Worm (Caenorhabditis elegans): ENCODE results near the gene tut-1.

Gene tut-1

DNA sequence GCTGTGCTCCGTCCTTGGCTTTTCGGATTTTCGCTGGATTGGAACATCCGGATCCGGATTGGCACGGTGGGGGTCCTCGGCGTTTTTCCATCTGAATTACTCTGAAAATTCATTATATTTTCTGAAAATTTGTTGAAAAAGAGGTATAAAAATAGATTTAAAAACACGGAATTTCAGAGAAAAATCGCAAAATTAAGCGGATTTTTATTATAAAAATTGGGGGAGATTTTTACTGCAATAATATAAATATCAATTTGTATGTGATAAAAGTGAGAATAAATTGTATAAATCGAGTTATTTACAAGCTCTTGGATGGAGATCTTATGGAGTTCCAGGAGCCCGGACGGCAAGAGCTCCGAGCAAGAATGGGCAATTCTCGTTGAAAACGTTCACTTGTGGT lies at the start of gene tut-1:
Gene tut-1, minus strand, starts transcription at position 101 of the 400 bp plus-strand sequence.
- TF ChIP-seq dao-5 (tag; optimal IDR thresholded peaks at IDR 0.05) (no peak), him-1 (tag; optimal IDR thresholded peaks at IDR 0.05) (no peak), W03F9.2 (tag; optimal IDR thresholded peaks at IDR 0.05) (no peak)

DNA sequence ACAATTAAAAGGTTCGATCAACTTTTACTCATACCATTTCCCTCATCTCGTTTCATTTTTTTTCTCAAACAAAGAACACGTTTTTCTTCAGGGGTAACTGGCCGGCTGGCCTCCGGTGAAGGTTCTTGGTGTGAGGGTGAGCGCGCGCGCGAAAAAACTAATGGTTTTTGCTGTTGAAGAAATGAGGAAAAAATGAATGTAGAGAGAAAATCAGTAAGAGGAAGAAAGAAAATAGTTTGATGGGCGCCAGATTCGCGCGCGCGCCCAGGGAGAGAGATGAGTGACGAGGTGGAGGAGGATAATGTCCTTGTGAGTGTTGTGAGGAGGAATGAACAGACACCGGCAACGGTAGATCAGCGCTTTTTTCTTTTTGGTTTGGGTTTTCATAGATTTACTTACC lies 49.5 kb upstream of the tut-1 start:
- TF ChIP-seq W03F9.2 (tag; optimal IDR thresholded peaks at IDR 0.05) = no peak

DNA sequence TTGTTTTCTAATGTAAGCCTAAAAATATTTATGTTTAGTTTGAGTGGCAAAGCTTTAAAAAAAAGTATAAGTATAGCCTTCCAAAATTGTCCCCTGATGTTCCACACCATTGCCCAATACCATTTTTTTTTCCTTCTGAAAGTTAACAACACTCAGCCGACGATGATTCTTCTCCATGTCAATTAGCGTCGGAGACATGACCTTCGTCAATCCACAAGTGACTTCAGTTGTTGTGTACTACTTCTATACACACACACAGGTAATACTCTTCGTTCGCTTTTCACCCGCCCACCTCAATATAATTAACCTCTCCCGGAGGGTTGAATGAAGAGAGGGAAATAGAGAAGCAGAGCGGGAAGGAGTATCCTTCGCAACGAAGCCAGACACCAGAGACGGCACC lies 43.3 kb upstream of the tut-1 start, which contains the start of gene cutl-24:
Gene cutl-24, plus strand, starts transcription at position 301 of the 400 bp plus-strand sequence.
- TF ChIP-seq dao-5 (tag; optimal IDR thresholded peaks at IDR 0.05) = no peak
- no peak for TF ChIP-seq him-1 (tag; optimal IDR thresholded peaks at IDR 0.05)
- no peak for TF ChIP-seq W03F9.2 (tag; optimal IDR thresholded peaks at IDR 0.05)

DNA sequence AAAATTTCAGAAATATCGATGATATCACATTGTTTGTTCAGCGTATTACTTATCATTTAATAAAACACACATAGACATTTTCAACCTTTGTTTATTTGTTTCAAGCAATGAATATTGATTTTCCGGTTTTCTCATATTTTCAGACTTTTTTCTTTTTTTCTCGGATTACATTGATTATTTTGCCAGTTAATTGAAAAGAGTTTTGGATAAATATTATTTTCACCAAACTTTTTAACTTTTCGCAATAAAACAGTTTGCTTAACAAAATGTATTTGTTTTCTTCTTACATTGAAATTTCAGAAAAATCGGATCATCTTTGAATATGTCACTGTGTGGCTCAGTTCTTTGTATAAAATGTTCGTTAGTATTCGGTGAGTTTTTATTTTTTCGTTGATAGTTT lies 41.0 kb upstream of the tut-1 start, which contains the start of gene Y38C1AA.6:
Gene Y38C1AA.6, plus strand, starts transcription at position 301 of the 400 bp plus-strand sequence.
- TF ChIP-seq him-1 (tag; optimal IDR thresholded peaks at IDR 0.05) = no peak
- TF ChIP-seq dao-5 (tag; optimal IDR thresholded peaks at IDR 0.05) = no peak
- no peak for TF ChIP-seq W03F9.2 (tag; optimal IDR thresholded peaks at IDR 0.05)

DNA sequence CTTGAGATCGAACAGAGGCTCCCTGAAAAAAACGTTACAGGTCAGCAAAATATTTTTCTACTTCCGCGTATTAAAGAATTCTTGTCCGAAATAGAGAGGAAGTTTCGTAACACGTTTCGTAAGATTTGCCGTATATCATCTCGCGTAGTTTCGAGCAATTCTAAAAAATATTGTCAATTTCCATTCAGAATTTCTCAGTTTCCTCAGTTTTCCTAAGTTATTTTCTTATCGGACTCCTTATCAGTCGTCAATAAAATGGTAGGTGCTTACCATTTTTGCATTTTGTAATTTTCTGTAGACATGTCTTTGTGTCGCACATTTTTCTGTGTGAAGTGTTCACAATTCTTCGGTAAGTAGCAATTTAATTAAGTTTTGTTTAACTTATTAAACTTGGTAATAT lies 38.4 kb upstream of the tut-1 start, which contains the start of gene Y38C1AA.19:
Gene Y38C1AA.19, plus strand, starts transcription at position 301 of the 400 bp plus-strand sequence.
- no peak for TF ChIP-seq him-1 (tag; optimal IDR thresholded peaks at IDR 0.05)
- TF ChIP-seq W03F9.2 (tag; optimal IDR thresholded peaks at IDR 0.05) = no peak
- no peak for TF ChIP-seq dao-5 (tag; optimal IDR thresholded peaks at IDR 0.05)

DNA sequence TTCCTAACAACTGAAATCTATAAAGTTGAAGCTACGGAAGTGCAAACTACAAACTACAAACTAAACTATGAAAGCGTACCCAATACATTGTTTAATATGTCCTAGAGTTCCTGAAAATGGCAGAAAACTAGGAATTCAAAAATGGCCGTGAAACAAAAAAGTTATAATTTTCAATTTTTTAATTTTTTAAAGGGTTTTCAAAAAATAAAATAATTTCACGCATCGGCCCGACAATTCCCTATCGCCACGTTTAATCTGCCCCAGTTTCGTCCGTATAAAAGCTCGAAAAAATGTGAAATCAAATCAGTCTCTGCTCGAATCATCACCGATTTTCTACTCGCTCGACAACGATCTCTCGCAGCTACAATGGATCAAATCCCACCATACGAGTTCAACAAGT lies 37.2 kb upstream of the tut-1 start, which contains the start of gene Y38C1AA.7:
Gene Y38C1AA.7, plus strand, starts transcription at position 301 of the 400 bp plus-strand sequence.
- TF ChIP-seq W03F9.2 (tag; optimal IDR thresholded peaks at IDR 0.05) (no peak), him-1 (tag; optimal IDR thresholded peaks at IDR 0.05) (no peak), dao-5 (tag; optimal IDR thresholded peaks at IDR 0.05) (no peak)

DNA sequence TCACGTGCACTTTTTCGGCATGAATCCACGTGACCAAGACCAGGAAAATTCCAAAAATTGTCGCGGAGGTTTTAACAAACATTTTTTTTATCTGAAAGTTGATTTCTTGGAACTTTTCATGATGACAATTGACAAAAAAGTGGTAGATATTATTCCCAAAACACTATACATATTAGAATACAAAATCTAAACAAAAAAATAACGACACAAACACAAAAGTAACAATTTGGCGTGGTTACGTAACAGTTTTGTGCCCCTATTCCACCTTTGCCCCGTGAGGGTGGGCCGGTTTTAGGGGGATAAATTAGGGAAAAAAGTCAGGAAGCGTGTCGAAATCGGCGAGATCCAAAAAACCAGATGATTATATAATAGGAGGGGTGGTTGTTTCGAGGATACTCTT lies 36.3 kb upstream of the tut-1 start, which contains the start of gene gegf-1:
Gene gegf-1, minus strand, starts transcription at position 101 of the 400 bp plus-strand sequence.
- TF ChIP-seq dao-5 (tag; optimal IDR thresholded peaks at IDR 0.05) = no peak
- no peak for TF ChIP-seq him-1 (tag; optimal IDR thresholded peaks at IDR 0.05)
- TF ChIP-seq W03F9.2 (tag; optimal IDR thresholded peaks at IDR 0.05) = no peak

DNA sequence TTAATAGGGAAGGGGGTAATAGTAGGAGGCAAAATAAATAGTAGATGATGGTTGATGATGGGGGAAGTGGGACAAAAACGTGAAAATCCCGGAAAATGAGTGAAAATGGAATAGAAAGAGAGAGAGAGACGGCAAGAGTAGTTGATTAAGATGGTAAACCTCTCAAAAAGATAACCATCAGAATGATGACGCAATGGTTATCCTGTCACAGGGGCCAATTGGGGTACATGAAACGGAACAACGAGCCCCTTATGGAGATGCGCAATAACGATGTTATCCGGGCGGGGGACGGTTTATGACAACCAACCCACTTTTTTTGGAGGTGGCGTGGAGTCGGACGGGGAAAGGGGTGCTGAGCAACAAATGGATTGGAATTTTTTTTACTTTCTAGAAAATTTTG lies 28.3 kb upstream of the tut-1 start:
- TF ChIP-seq W03F9.2 (tag; optimal IDR thresholded peaks at IDR 0.05) (no peak), dao-5 (tag; optimal IDR thresholded peaks at IDR 0.05) (no peak), him-1 (tag; optimal IDR thresholded peaks at IDR 0.05) (no peak)

DNA sequence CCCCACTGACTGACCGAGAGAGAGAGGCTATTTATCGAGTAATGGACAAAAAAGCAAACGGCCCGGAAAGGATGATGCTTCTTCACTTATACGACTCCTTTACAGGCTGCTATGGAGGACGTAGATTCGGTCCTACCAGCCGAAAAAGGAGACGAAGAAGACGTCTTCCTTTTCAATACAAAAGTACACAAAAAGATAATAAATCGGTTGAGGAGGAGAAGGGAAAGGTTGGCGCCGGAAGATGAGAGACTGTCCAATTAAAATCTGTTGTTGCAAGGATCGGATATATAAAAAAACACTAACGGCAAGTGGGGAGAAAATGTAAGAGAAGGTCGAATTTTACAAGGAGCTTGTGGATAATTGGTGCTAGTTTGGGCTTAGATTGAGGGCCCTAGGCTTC lies 27.2 kb upstream of the tut-1 start:
- no peak for TF ChIP-seq him-1 (tag; optimal IDR thresholded peaks at IDR 0.05)
- TF ChIP-seq dao-5 (tag; optimal IDR thresholded peaks at IDR 0.05) = no peak
- no peak for TF ChIP-seq W03F9.2 (tag; optimal IDR thresholded peaks at IDR 0.05)

DNA sequence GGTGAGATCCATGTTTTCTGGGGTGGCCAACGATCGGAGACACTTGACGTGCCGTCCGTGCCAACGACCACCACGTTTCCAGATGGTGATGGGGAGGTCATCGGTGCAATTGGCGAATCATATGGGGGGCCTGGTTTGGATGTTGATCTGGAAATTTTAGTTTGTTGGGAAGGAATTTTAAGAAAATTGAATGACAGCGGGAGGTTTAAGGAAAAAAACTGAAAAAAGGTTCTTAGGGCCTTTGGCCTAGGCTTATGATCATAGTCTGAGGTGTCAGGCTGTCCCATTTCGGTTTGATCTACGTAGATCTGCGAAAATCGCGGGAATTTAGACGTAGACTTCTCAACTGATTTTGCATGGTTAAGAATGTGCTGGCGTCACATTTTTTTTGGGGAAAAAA lies 26.3 kb upstream of the tut-1 start, which contains the start of gene col-99:
Gene col-99, minus strand, starts transcription at position 101 of the 400 bp plus-strand sequence.
- TF ChIP-seq W03F9.2 (tag; optimal IDR thresholded peaks at IDR 0.05) (no peak), dao-5 (tag; optimal IDR thresholded peaks at IDR 0.05) (no peak), him-1 (tag; optimal IDR thresholded peaks at IDR 0.05) (no peak)

DNA sequence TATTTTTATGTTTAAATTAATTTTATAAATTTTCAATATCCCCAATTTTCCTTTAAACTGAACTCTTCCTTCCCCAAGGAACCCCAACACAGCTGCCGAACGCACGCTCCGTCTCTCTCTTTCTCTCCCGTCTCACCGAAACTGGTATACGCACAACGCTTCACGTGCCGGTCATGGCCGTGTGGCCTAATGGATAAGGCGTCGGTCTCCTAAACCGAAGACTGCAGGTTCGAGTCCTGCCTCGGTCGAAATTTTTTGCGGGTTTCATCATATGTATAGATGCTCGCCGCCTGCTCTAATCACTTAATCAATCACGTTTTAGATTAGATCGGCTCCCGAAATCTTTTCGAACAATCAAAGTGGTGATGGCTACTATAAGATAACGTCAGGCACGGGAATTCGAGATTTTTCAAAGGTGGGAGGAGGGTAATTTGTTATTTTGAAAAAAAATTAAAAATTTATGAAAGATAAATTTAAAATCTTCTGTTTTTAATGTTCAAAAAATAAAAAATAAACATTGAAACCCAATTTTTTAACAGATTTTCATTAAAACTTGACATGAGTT lies 22.4 kb upstream of the tut-1 start:
- TF ChIP-seq dao-5 (tag; optimal IDR thresholded peaks at IDR 0.05) (peak; percentile 39), W03F9.2 (tag; optimal IDR thresholded peaks at IDR 0.05) (no peak), him-1 (tag; optimal IDR thresholded peaks at IDR 0.05) (peak; percentile 54)

DNA sequence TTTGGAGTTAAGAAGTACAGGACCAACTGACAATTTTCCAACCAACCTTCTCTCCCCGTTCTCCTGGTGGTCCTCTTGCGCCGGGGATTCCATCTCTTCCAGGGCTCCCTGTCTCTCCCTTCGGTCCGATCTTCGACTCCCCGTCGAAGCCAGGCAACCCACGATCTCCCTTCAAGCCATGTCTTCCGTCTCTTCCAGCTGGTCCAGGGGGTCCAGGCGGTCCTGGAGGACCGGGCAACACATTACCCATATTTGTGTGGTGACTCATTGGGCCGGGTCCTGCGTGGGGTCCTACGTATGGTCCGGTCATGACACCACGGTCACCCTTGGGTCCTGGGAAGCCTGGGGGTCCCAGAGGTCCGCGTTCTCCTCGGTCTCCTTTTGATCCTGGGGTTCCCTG lies 19.5 kb upstream of the tut-1 start:
- TF ChIP-seq dao-5 (tag; optimal IDR thresholded peaks at IDR 0.05) (no peak), W03F9.2 (tag; optimal IDR thresholded peaks at IDR 0.05) (no peak), him-1 (tag; optimal IDR thresholded peaks at IDR 0.05) (no peak)

DNA sequence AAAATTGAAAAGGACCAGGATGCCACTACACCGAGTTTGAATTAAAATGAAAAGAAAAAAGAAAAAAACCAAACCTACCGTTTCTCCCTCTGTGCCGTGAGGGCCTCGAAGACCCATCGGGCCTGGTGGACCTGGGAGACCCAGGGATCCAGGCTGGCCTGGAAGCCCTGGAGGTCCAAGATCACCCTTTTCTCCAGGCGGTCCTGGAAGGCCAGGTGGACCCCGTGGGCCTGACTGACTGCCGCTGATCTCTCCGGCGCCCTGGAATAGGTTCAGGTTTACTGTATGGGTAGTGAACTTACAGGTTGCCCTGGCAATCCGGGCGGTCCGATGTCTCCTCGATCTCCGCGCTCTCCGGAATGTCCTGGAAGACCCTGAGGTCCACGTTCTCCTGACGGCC lies 18.1 kb upstream of the tut-1 start:
- TF ChIP-seq him-1 (tag; optimal IDR thresholded peaks at IDR 0.05) (no peak), W03F9.2 (tag; optimal IDR thresholded peaks at IDR 0.05) (no peak), dao-5 (tag; optimal IDR thresholded peaks at IDR 0.05) (no peak)

DNA sequence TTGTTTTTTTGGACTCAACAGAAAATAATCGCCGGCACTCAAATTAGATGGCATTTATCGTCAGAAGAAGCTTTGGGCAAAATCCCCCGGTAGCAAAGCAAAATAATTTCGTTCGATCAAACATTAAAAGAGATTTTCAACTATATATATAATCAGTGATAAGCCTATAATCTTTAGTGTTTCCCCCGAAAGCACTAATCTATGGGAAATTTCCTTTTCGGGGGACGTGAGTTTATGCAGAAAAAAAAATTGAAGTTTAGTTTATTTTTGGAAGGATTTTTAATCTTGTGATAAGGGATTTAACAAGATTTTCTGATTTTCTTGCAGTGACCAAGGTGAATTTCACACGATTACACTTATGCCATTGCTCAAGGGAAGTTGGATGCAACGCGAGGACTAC lies 12.5 kb upstream of the tut-1 start:
- no peak for TF ChIP-seq W03F9.2 (tag; optimal IDR thresholded peaks at IDR 0.05)
- TF ChIP-seq dao-5 (tag; optimal IDR thresholded peaks at IDR 0.05) = no peak
- TF ChIP-seq him-1 (tag; optimal IDR thresholded peaks at IDR 0.05) = no peak

DNA sequence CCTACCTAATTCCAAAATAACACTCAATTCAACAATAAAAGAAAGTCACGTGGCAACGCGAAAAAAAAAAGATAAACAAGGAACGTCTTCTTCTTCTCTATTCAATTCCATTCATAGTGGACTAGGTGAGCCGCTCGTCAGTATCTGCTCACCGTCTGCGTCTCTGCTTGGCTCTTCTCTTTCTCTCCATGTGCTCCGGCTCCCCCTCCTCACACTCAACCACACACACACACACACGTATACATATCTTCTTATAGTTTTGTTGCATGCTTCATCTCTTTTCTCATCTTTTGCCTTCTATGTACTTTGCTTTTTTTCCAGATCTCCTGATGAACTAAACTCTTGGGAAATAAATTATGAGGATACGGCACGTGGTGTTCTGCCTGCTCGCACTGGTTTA lies 10.6 kb upstream of the tut-1 start, which contains the start of gene daf-1:
Gene daf-1, plus strand, starts transcription at position 322 of the 400 bp plus-strand sequence.
- TF ChIP-seq W03F9.2 (tag; optimal IDR thresholded peaks at IDR 0.05) (no peak), him-1 (tag; optimal IDR thresholded peaks at IDR 0.05) (peak; percentile 10), dao-5 (tag; optimal IDR thresholded peaks at IDR 0.05) (no peak)
